Worm (Caenorhabditis elegans) whole organism, late embryonic: ENCODE measurements around the gene nhr-94.

Source experiments
- C38D4.7 ChIP-seq: fragments of 200-800 bp; sonication (Bioruptor generic); optimal IDR thresholded peaks from 2 replicates; lab custom pipeline; 2018; ENCODE audit warnings: mild to moderate bottlenecking, missing genetic modification characterization, moderate library complexity, missing compliant biosample characterization
- K09A11.1 ChIP-seq: sonication (generic microtip); optimal IDR thresholded peaks from 2 replicates; lab custom pipeline; 2017; ENCODE audit warnings: antibody characterized with exemption, mild to moderate bottlenecking, missing genetic modification characterization, missing compliant biosample characterization; ENCODE audit not compliant: insufficient read depth
- T23F11.4 ChIP-seq: fragments of 200-800 bp; sonication (Bioruptor generic); optimal IDR thresholded peaks from 2 replicates; lab custom pipeline; 2018; ENCODE audit warnings: mild to moderate bottlenecking, missing genetic modification characterization, missing compliant biosample characterization
- Y22D7AL.16 ChIP-seq: sonication (generic microtip); optimal IDR thresholded peaks from 2 replicates; lab custom pipeline; 2016; ENCODE audit warnings: missing genetic modification characterization, missing compliant biosample characterization
- ahr-1 ChIP-seq: sonication (generic microtip); optimal IDR thresholded peaks from 2 replicates; lab custom pipeline; 2016; ENCODE audit warnings: missing genetic modification characterization, missing compliant biosample characterization
- ama-1 ChIP-seq: fragments of 150-350 bp; optimal IDR thresholded peaks from 2 replicates; lab custom pipeline; 2014
- ceh-14 ChIP-seq: sonication (generic microtip); optimal IDR thresholded peaks from 2 replicates; lab custom pipeline; 2016; ENCODE audit warnings: missing genotype, missing genetic modification characterization, missing compliant biosample characterization
- ceh-18 ChIP-seq: sonication (generic microtip); optimal IDR thresholded peaks from 2 replicates; lab custom pipeline; 2016; ENCODE audit warnings: missing genetic modification characterization, missing compliant biosample characterization
- ceh-19 ChIP-seq: fragments of 200-800 bp; sonication (Bioruptor generic); optimal IDR thresholded peaks from 2 replicates; lab custom pipeline; 2018; ENCODE audit warnings: mild to moderate bottlenecking, missing genetic modification characterization, missing compliant biosample characterization
- ceh-24 ChIP-seq: sonication (generic microtip); optimal IDR thresholded peaks from 2 replicates; lab custom pipeline; 2016; ENCODE audit warnings: mild to moderate bottlenecking, missing genetic modification characterization, missing compliant biosample characterization
- ceh-30 ChIP-seq: fragments of 150-350 bp; optimal IDR thresholded peaks from 2 replicates; lab custom pipeline; 2014; ENCODE audit warnings: missing biosample characterization, missing genetic modification characterization
- ceh-31 ChIP-seq: sonication (generic microtip); optimal IDR thresholded peaks from 2 replicates; lab custom pipeline; 2016; ENCODE audit warnings: missing genetic modification characterization, missing compliant biosample characterization
- ceh-34 ChIP-seq: sonication (generic microtip); optimal IDR thresholded peaks from 2 replicates; lab custom pipeline; 2016; ENCODE audit warnings: mild to moderate bottlenecking, missing genetic modification characterization, missing compliant biosample characterization
- ceh-9 ChIP-seq: sonication (generic microtip); optimal IDR thresholded peaks from 2 replicates; lab custom pipeline; 2016; ENCODE audit warnings: mild to moderate bottlenecking, missing genetic modification characterization, inconsistent platforms, missing compliant biosample characterization
- che-1 ChIP-seq: sonication (generic microtip); optimal IDR thresholded peaks from 2 replicates; lab custom pipeline; 2016; ENCODE audit warnings: mild to moderate bottlenecking, missing genetic modification characterization, missing compliant biosample characterization
- dmd-4 ChIP-seq: sonication (generic microtip); optimal IDR thresholded peaks from 2 replicates; lab custom pipeline; 2016; ENCODE audit warnings: borderline replicate concordance, missing genetic modification characterization, missing compliant biosample characterization
- elt-2 ChIP-seq: sonication (generic microtip); optimal IDR thresholded peaks from 2 replicates; lab custom pipeline; 2016; ENCODE audit warnings: missing genetic modification reagents, missing genetic modification characterization, missing compliant biosample characterization
- elt-4 ChIP-seq: sonication (generic microtip); optimal IDR thresholded peaks from 2 replicates; lab custom pipeline; 2016; ENCODE audit warnings: missing genetic modification characterization, missing compliant biosample characterization
- ets-4 ChIP-seq: sonication (generic microtip); optimal IDR thresholded peaks from 2 replicates; lab custom pipeline; 2016; ENCODE audit warnings: missing genetic modification characterization, missing compliant biosample characterization
- fkh-6 ChIP-seq: sonication (generic microtip); optimal IDR thresholded peaks from 2 replicates; lab custom pipeline; 2016; ENCODE audit warnings: missing genetic modification characterization, missing compliant biosample characterization
- hlh-13 ChIP-seq: fragments of 200-800 bp; sonication (Bioruptor generic); optimal IDR thresholded peaks from 2 replicates; lab custom pipeline; 2018; ENCODE audit warnings: mild to moderate bottlenecking, missing genetic modification characterization, missing compliant biosample characterization
- hlh-15 ChIP-seq: sonication (generic microtip); optimal IDR thresholded peaks from 2 replicates; lab custom pipeline; 2016; ENCODE audit warnings: missing genetic modification characterization, missing compliant biosample characterization
- hlh-30 ChIP-seq: sonication (generic microtip); optimal IDR thresholded peaks from 2 replicates; lab custom pipeline; 2017; ENCODE audit warnings: antibody characterized with exemption, missing genetic modification characterization, missing compliant biosample characterization; ENCODE audit not compliant: insufficient read depth
- hlh-6 ChIP-seq: sonication (generic microtip); optimal IDR thresholded peaks from 2 replicates; lab custom pipeline; 2016; ENCODE audit warnings: missing genotype, missing genetic modification characterization, missing compliant biosample characterization
- lim-6 ChIP-seq: sonication (generic microtip); optimal IDR thresholded peaks from 2 replicates; lab custom pipeline; 2016; ENCODE audit warnings: missing genetic modification characterization, missing compliant biosample characterization
- lin-11 ChIP-seq: fragments of 200-800 bp; sonication (Bioruptor generic); optimal IDR thresholded peaks from 2 replicates; lab custom pipeline; 2018; ENCODE audit warnings: mild to moderate bottlenecking, missing genetic modification characterization, missing compliant biosample characterization
- madf-2 ChIP-seq: sonication (generic microtip); optimal IDR thresholded peaks from 2 replicates; lab custom pipeline; 2017; ENCODE audit warnings: missing genetic modification characterization, missing compliant biosample characterization
- mec-3 ChIP-seq: sonication (generic microtip); optimal IDR thresholded peaks from 2 replicates; lab custom pipeline; 2016; ENCODE audit warnings: borderline replicate concordance, missing genetic modification characterization, missing compliant biosample characterization
- nfya-1 ChIP-seq: sonication (generic microtip); optimal IDR thresholded peaks from 2 replicates; lab custom pipeline; 2017; ENCODE audit warnings: missing genetic modification characterization, mild to moderate bottlenecking, missing compliant biosample characterization, antibody characterized with exemption, moderate library complexity
- nhr-11 ChIP-seq: fragments of 150-350 bp; optimal IDR thresholded peaks from 2 replicates; lab custom pipeline; 2014; ENCODE audit warnings: missing biosample characterization, missing genetic modification characterization
- nhr-232 ChIP-seq: sonication (generic microtip); optimal IDR thresholded peaks from 2 replicates; lab custom pipeline; 2016; ENCODE audit warnings: missing genetic modification characterization, missing compliant biosample characterization
- npax-4 ChIP-seq: sonication (generic microtip); optimal IDR thresholded peaks from 2 replicates; lab custom pipeline; 2016; ENCODE audit warnings: missing genetic modification characterization, missing compliant biosample characterization
- odd-2 ChIP-seq: sonication (generic microtip); optimal IDR thresholded peaks from 2 replicates; lab custom pipeline; 2017; ENCODE audit warnings: antibody characterized with exemption, mild to moderate bottlenecking, missing genetic modification characterization, missing compliant biosample characterization
- pag-3 ChIP-seq: sonication (generic microtip); optimal IDR thresholded peaks from 2 replicates; lab custom pipeline; 2016; ENCODE audit warnings: missing compliant biosample characterization, missing genetic modification characterization, borderline replicate concordance
- pat-9 ChIP-seq: fragments of 200-800 bp; sonication (Bioruptor generic); optimal IDR thresholded peaks from 2 replicates; lab custom pipeline; 2018; ENCODE audit warnings: mild to moderate bottlenecking, missing genetic modification characterization, moderate library complexity, missing compliant biosample characterization
- pha-2 ChIP-seq: sonication (generic microtip); optimal IDR thresholded peaks from 2 replicates; lab custom pipeline; 2017; ENCODE audit warnings: mild to moderate bottlenecking, missing genetic modification characterization, missing compliant biosample characterization
- pros-1 ChIP-seq: fragments of 150-350 bp; optimal IDR thresholded peaks from 2 replicates; lab custom pipeline; 2014; ENCODE audit warnings: missing biosample characterization, missing genetic modification reagents, missing genetic modification characterization
- ref-2 ChIP-seq: sonication (generic microtip); optimal IDR thresholded peaks from 2 replicates; lab custom pipeline; 2016; ENCODE audit warnings: missing genetic modification characterization, missing compliant biosample characterization
- rnt-1 ChIP-seq: sonication (generic microtip); optimal IDR thresholded peaks from 2 replicates; lab custom pipeline; 2016; ENCODE audit warnings: missing genetic modification characterization, missing compliant biosample characterization
- sdc-2 ChIP-seq: sonication (generic microtip); optimal IDR thresholded peaks from 2 replicates; lab custom pipeline; 2016; ENCODE audit warnings: missing genotype, missing genetic modification characterization, missing compliant biosample characterization
- sox-2 ChIP-seq: fragments of 200-800 bp; sonication (Bioruptor generic); IDR thresholded peaks from 2 replicates; pipeline ENCODE4 v1.3.6; 2022; ENCODE audit warnings: missing genetic modification reagents, missing genetic modification characterization, missing compliant biosample characterization
- syd-9 ChIP-seq: sonication (generic microtip); optimal IDR thresholded peaks from 2 replicates; lab custom pipeline; 2016; ENCODE audit warnings: mild to moderate bottlenecking, missing genetic modification characterization, moderate library complexity, missing compliant biosample characterization
- tbx-7 ChIP-seq: sonication (generic microtip); optimal IDR thresholded peaks from 2 replicates; lab custom pipeline; 2016; ENCODE audit warnings: missing genotype, missing genetic modification characterization, missing compliant biosample characterization
- ttx-3 ChIP-seq: sonication (generic microtip); optimal IDR thresholded peaks from 2 replicates; lab custom pipeline; 2016; ENCODE audit warnings: missing genetic modification reagents, missing genetic modification characterization, missing compliant biosample characterization
- unc-3 ChIP-seq, 2 experiments: fragments of 200-800 bp in 1 of 2; sonication (Bioruptor generic) in 1 of 2; sonication (generic microtip) in 1 of 2; conservative IDR thresholded peaks in 1 of 2; optimal IDR thresholded peaks in 1 of 2; 2 replicates each; pipeline versions ENCODE4 v1.3.6 to Lab custom; 2016 to 2022; ENCODE audit warnings: missing compliant biosample characterization in 2 of 2, missing genetic modification characterization in 2 of 2, missing genetic modification reagents in 1 of 2
- unc-86 ChIP-seq: sonication (generic microtip); optimal IDR thresholded peaks from 2 replicates; lab custom pipeline; 2016; ENCODE audit warnings: missing genetic modification characterization, missing compliant biosample characterization
- zip-5 ChIP-seq: sonication (generic microtip); optimal IDR thresholded peaks from 2 replicates; lab custom pipeline; 2016; ENCODE audit warnings: missing genetic modification characterization, missing compliant biosample characterization
- ztf-16 ChIP-seq: sonication (generic microtip); optimal IDR thresholded peaks from 2 replicates; lab custom pipeline; 2017; ENCODE audit warnings: missing genetic modification characterization, missing compliant biosample characterization

Gene nhr-94

ce11 chrV:7686189-7686588 is at the start of gene nhr-94, which contains the start of gene nhr-152:
Gene nhr-94 (minus strand): TSS chrV:7686335.
Gene nhr-152 (plus strand): TSS chrV:7686350.
- TF ChIP-seq nhr-11 (no peak), dmd-4 (tag; lab: Kevin White, UChicago) (no peak), pha-2 (tag; lab: Kevin White, UChicago) (no peak), ztf-16 (tag; lab: Kevin White, UChicago) (no peak), unc-86 (tag; lab: Kevin White, UChicago) (no peak), K09A11.1 (no peak), ceh-19 (no peak), ceh-18 (tag; lab: Kevin White, UChicago) (no peak)

ce11 chrV:7735319-7735718 is 49.2 kb upstream of the nhr-94 start, which contains the start of gene srr-10:
Gene srr-10 (plus strand): TSS chrV:7735619.
- TF ChIP-seq che-1 (tag; lab: Kevin White, UChicago) (no peak), pat-9 (no peak), sdc-2 (no peak), sox-2 (GFP tag; lab: Robert Waterston, UW) (no peak), unc-86 (tag; lab: Kevin White, UChicago) (no peak), ttx-3 (tag; lab: Kevin White, UChicago) (no peak), unc-3 (GFP tag; conservative IDR thresholded peaks at IDR 0.05; lab: Robert Waterston, UW) (no peak), unc-3 (tag; optimal IDR thresholded peaks at IDR 0.05; lab: Kevin White, UChicago) (no peak), ceh-14 (tag; lab: Kevin White, UChicago) (no peak), nhr-232 (tag; lab: Kevin White, UChicago) (no peak), elt-2 (tag; lab: Kevin White, UChicago) (no peak), fkh-6 (tag; lab: Kevin White, UChicago) (no peak), pag-3 (no peak), pros-1 (no peak), ahr-1 (no peak), mec-3 (tag; lab: Kevin White, UChicago) (no peak), C38D4.7 (no peak), hlh-30 (tag; lab: Kevin White, UChicago) (no peak), lin-11 (tag; lab: Kevin White, UChicago) (no peak)

DNA sequence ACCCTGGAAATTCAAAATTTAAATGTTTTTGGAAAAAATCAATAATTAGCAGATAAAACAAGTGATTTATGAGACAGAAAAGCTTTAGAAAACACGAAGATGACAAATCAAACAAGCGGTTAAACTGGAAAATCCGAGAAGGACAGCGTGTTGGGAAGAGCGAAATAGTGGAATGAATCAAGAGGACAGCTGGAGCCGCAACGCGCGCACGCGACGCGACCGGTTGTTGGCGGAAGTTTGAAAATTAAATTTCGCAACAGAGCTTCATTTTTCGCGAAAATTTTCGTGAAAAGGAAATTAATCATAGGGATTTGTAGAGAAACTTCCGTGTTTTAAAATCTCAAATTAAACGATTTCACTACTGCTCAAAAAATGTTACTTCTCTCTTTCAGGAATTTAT is 48.8 kb upstream of the nhr-94 start, which contains the start of gene clic-1:
Gene clic-1 (minus strand): TSS at position 3 of the 400 bp plus-strand sequence.
- no peak for TF ChIP-seq npax-4 (tag; lab: Kevin White, UChicago)
- TF ChIP-seq hlh-13: no peak
- TF ChIP-seq syd-9 (tag; lab: Kevin White, UChicago): no peak
- TF ChIP-seq T23F11.4: no peak
- TF ChIP-seq hlh-6 (tag; lab: Kevin White, UChicago): no peak
- no peak for TF ChIP-seq unc-86 (tag; lab: Kevin White, UChicago)
- TF ChIP-seq sdc-2: no peak
- TF ChIP-seq pros-1: no peak
- TF ChIP-seq odd-2 (tag; lab: Kevin White, UChicago): no peak
- no peak for TF ChIP-seq ceh-14 (tag; lab: Kevin White, UChicago)
- no peak for TF ChIP-seq ceh-19
- TF ChIP-seq ceh-30 (tag; lab: Kevin White, UChicago): no peak
- no peak for TF ChIP-seq fkh-6 (tag; lab: Kevin White, UChicago)
- peak; percentile 51 for TF ChIP-seq ref-2
- TF ChIP-seq hlh-15 (tag; lab: Kevin White, UChicago): no peak
- TF ChIP-seq K09A11.1: no peak
- no peak for TF ChIP-seq ama-1
- TF ChIP-seq pag-3: no peak
- no peak for TF ChIP-seq zip-5 (tag; lab: Kevin White, UChicago)
- TF ChIP-seq ceh-9 (tag; lab: Kevin White, UChicago): no peak
- no peak for TF ChIP-seq madf-2 (tag; lab: Kevin White, UChicago)
- TF ChIP-seq Y22D7AL.16 (tag; lab: Kevin White, UChicago): no peak
- no peak for TF ChIP-seq lim-6 (tag; lab: Kevin White, UChicago)
- TF ChIP-seq mec-3 (tag; lab: Kevin White, UChicago): no peak
- TF ChIP-seq ceh-34 (tag; lab: Kevin White, UChicago): peak; percentile 18
- TF ChIP-seq ceh-31: peak; percentile 29
- TF ChIP-seq ets-4: peak; percentile 11
- TF ChIP-seq elt-4 (tag; lab: Kevin White, UChicago): no peak
- TF ChIP-seq rnt-1 (tag; lab: Kevin White, UChicago): peak; percentile 24
- TF ChIP-seq nfya-1 (tag; lab: Kevin White, UChicago): peak; percentile 74
- TF ChIP-seq dmd-4 (tag; lab: Kevin White, UChicago): no peak
- no peak for TF ChIP-seq ceh-24 (tag; lab: Kevin White, UChicago)
- no peak for TF ChIP-seq tbx-7 (tag; lab: Kevin White, UChicago)
